Worm (Caenorhabditis elegans): ENCODE measurements around the gene C18D11.10.

Gene C18D11.10

ce11 chrIII:11811839-11812238 lies 4.3 kb downstream of the C18D11.10 start (continued):
- peak; percentile 65 for TF ChIP-seq nhr-43 (tag; optimal IDR thresholded peaks at IDR 0.05; ENCODE audit: poor library complexity, severe bottlenecking)
- no peak for TF ChIP-seq egl-27 (tag; optimal IDR thresholded peaks at IDR 0.05)
- TF ChIP-seq nhr-28 (tag; optimal IDR thresholded peaks at IDR 0.05): no peak
- no peak for TF ChIP-seq elt-2 (tag; optimal IDR thresholded peaks at IDR 0.05)
- TF ChIP-seq nhr-67 (tag; optimal IDR thresholded peaks at IDR 0.05): no peak
- no peak for TF ChIP-seq ceh-28 (tag; optimal IDR thresholded peaks at IDR 0.05)
- no peak for TF ChIP-seq ceh-82 (tag; optimal IDR thresholded peaks at IDR 0.05)
- no peak for TF ChIP-seq mdl-1 (tag; optimal IDR thresholded peaks at IDR 0.05)
- no peak for TF ChIP-seq aly-2 (tag; optimal IDR thresholded peaks at IDR 0.05)
- TF ChIP-seq daf-12 (tag; optimal IDR thresholded peaks at IDR 0.05): no peak
- TF ChIP-seq nhr-12 (tag; optimal IDR thresholded peaks at IDR 0.05): no peak
- TF ChIP-seq elt-3 (tag; optimal IDR thresholded peaks at IDR 0.05): no peak
- TF ChIP-seq lin-15B (tag; optimal IDR thresholded peaks at IDR 0.05): no peak
- TF ChIP-seq pqm-1 (tag; optimal IDR thresholded peaks at IDR 0.05): no peak
- TF ChIP-seq ZK546.5 (tag; optimal IDR thresholded peaks at IDR 0.05): no peak

ce11 chrIII:11814653-11815052 lies 7.1 kb downstream of the C18D11.10 start:
- TF ChIP-seq eor-1 (tag; optimal IDR thresholded peaks at IDR 0.05) (no peak), ceh-16 (tag; optimal IDR thresholded peaks at IDR 0.05) (no peak), nhr-25 (tag; optimal IDR thresholded peaks at IDR 0.05) (peak; percentile 45), nhr-43 (tag; optimal IDR thresholded peaks at IDR 0.05; ENCODE audit: poor library complexity, severe bottlenecking) (no peak), skn-1 (tag; optimal IDR thresholded peaks at IDR 0.05) (no peak), nhr-23 (tag; optimal IDR thresholded peaks at IDR 0.05) (peak; percentile 20), nhr-77 (tag; optimal IDR thresholded peaks at IDR 0.05) (no peak), R02D3.7 (tag; optimal IDR thresholded peaks at IDR 0.05) (no peak), jun-1 (tag; optimal IDR thresholded peaks at IDR 0.05) (no peak), ztf-11 (tag; optimal IDR thresholded peaks at IDR 0.05) (no peak), ceh-82 (tag; optimal IDR thresholded peaks at IDR 0.05) (no peak), fkh-10 (GFP tag; optimal IDR thresholded peaks at IDR 0.05) (no peak), pqm-1 (tag; optimal IDR thresholded peaks at IDR 0.05) (no peak), nfya-1 (tag; optimal IDR thresholded peaks at IDR 0.05; ENCODE audit: insufficient read depth) (no peak)

DNA sequence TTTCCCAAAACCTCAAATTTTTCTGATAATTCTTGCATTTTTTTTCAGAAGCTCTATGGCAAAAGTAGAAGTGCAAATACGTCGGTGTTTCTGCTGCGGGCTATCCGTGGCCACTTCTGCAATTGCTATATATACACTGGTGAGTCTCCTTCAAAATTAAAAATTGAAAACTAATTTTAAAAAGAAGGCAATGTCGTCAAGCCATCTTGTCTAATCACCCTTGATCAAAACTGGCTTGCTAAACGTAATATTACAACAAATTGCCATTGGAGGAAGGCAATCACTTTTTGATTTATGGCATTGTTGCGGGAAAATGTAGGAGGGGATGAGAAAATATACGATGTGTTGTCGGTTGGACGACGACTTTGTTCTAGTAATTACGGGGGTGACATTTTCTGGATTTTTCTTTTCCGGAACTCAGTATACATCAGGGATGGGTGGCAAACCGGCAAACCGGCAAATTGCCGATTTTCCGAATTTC lies 9.0 kb downstream of the C18D11.10 start, which contains the start of gene C18D11.1:
Gene C18D11.1 (plus strand): TSS at position 51 of the 481 bp plus-strand sequence.
- TF ChIP-seq nhr-67 (tag; optimal IDR thresholded peaks at IDR 0.05) (no peak), nfya-1 (tag; optimal IDR thresholded peaks at IDR 0.05; ENCODE audit: insufficient read depth) (no peak), nhr-25 (tag; optimal IDR thresholded peaks at IDR 0.05) (peak; percentile 67), elt-1 (tag; optimal IDR thresholded peaks at IDR 0.05) (no peak)

ce11 chrIII:11817865-11818264 lies 10.3 kb downstream of the C18D11.10 start:
- TF ChIP-seq fos-1 (tag; optimal IDR thresholded peaks at IDR 0.05) (no peak), elt-2 (tag; optimal IDR thresholded peaks at IDR 0.05) (no peak), mml-1 (tag; optimal IDR thresholded peaks at IDR 0.05) (no peak), unc-39 (tag; optimal IDR thresholded peaks at IDR 0.05) (no peak), snpc-4 (tag; optimal IDR thresholded peaks at IDR 0.05) (peak; percentile 61)

- no peak for TF ChIP-seq nhr-25 (tag; optimal IDR thresholded peaks at IDR 0.05)
- TF ChIP-seq pha-4 (tag; optimal IDR thresholded peaks at IDR 0.05): peak; percentile 68
- TF ChIP-seq ceh-28 (tag; optimal IDR thresholded peaks at IDR 0.05): peak; percentile 7
- peak; percentile 89 for TF ChIP-seq elt-2 (tag; optimal IDR thresholded peaks at IDR 0.05)
- peak; percentile 78 for TF ChIP-seq pqm-1 (tag; optimal IDR thresholded peaks at IDR 0.05)
These were observed 14.9 kb downstream of the C18D11.10 start, which contains the start of gene maa-1 for ce11 chrIII:11822407-11822806. Gene maa-1, minus strand, starts transcription at chrIII:11822526.

DNA sequence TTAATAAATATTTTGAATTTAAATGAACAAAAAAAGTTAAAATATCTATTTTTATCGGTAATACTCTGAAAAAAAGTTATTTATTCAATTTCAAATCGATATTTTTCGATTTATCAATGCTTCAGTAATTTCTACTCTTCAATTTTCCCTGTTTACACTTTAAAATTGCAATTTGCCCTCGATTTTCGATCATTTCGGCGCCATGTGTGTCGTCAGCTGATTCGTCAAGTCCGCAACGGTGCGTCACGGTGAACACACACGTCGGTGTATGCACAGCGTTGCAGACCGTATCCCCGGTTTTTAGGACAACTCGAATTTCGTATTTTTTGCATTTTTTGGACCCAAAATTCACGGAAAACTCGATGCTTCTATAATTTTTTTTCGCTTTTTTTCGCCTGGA lies 15.7 kb downstream of the C18D11.10 start, which contains the start of gene C18D11.3:
Gene C18D11.3 (plus strand): TSS at position 189 of the 400 bp plus-strand sequence.
- peak; percentile 15 for TF ChIP-seq elt-1 (tag; optimal IDR thresholded peaks at IDR 0.05)
- no peak for TF ChIP-seq fos-1 (tag; optimal IDR thresholded peaks at IDR 0.05)
- TF ChIP-seq lin-15B (tag; optimal IDR thresholded peaks at IDR 0.05): peak; percentile 92
- TF ChIP-seq nhr-76 (tag; optimal IDR thresholded peaks at IDR 0.05): no peak
- no peak for TF ChIP-seq elt-3 (tag; optimal IDR thresholded peaks at IDR 0.05)
- peak; percentile 49 for TF ChIP-seq sea-2 (GFP tag; optimal IDR thresholded peaks at IDR 0.05)
- TF ChIP-seq ceh-9 (tag; optimal IDR thresholded peaks at IDR 0.05): no peak
- TF ChIP-seq egl-5 (tag; optimal IDR thresholded peaks at IDR 0.05): peak; percentile 90
- TF ChIP-seq ceh-82 (tag; optimal IDR thresholded peaks at IDR 0.05): no peak
- peak; percentile 93 for TF ChIP-seq nhr-25 (tag; optimal IDR thresholded peaks at IDR 0.05)
- peak; percentile 37 for TF ChIP-seq nhr-43 (tag; optimal IDR thresholded peaks at IDR 0.05; ENCODE audit: poor library complexity, severe bottlenecking)
- TF ChIP-seq snpc-4 (tag; optimal IDR thresholded peaks at IDR 0.05): peak; percentile 89
- no peak for TF ChIP-seq mml-1 (tag; optimal IDR thresholded peaks at IDR 0.05)
- TF ChIP-seq nhr-12 (tag; optimal IDR thresholded peaks at IDR 0.05): no peak
- no peak for TF ChIP-seq eor-1 (tag; optimal IDR thresholded peaks at IDR 0.05)
- peak; percentile 46 for TF ChIP-seq pqm-1 (tag; optimal IDR thresholded peaks at IDR 0.05)
- peak; percentile 17 for TF ChIP-seq tbx-2 (tag; optimal IDR thresholded peaks at IDR 0.05)
- TF ChIP-seq skn-1 (tag; optimal IDR thresholded peaks at IDR 0.05): peak; percentile 66
- no peak for TF ChIP-seq R02D3.7 (tag; optimal IDR thresholded peaks at IDR 0.05)
- TF ChIP-seq egl-27 (tag; optimal IDR thresholded peaks at IDR 0.05): no peak
- TF ChIP-seq unc-39 (tag; optimal IDR thresholded peaks at IDR 0.05): no peak
- TF ChIP-seq jun-1 (tag; optimal IDR thresholded peaks at IDR 0.05): peak; percentile 66
- peak; percentile 1 for TF ChIP-seq ama-1 (optimal IDR thresholded peaks at IDR 0.05)
- TF ChIP-seq nfya-1 (tag; optimal IDR thresholded peaks at IDR 0.05; ENCODE audit: insufficient read depth): peak; percentile 97
- TF ChIP-seq hmg-11 (tag; optimal IDR thresholded peaks at IDR 0.05): peak; percentile 67
- peak; percentile 48 for TF ChIP-seq lsy-12 (tag; optimal IDR thresholded peaks at IDR 0.05)
